Worm (Caenorhabditis elegans) whole organism, L4/young adult: ENCODE data around the gene T07F8.4.
"Not testable (repeated sequence)": the region's sequence is repeated elsewhere in the genome, so short reads cannot be mapped to it uniquely, and the experiment has no call there.

Source experiments
- W03F9.2 ChIP-seq: fragments of 150-350 bp; optimal IDR thresholded peaks from 2 replicates; lab custom pipeline; 2014; ENCODE audit warnings: missing biosample characterization, missing genetic modification characterization
- dao-5 ChIP-seq: sonication (generic microtip); optimal IDR thresholded peaks from 2 replicates; lab custom pipeline; 2016; ENCODE audit warnings: missing genotype, missing genetic modification characterization, moderate library complexity, missing compliant biosample characterization
- him-1 ChIP-seq: sonication (generic microtip); optimal IDR thresholded peaks from 2 replicates; lab custom pipeline; 2016; ENCODE audit warnings: missing genotype, missing genetic modification reagents, missing genetic modification characterization, missing compliant biosample characterization

T07F8.4 gene

ce11 chrII:7084021-7084420 is 47.8 kb downstream of the T07F8.4 start, which contains the start of the genes T02G5.14 and T02G5.15:
Gene T02G5.14 (plus strand): TSS chrII:7084321.
Gene T02G5.15 (plus strand): TSS chrII:7084321.
- TF ChIP-seq him-1; dao-5 (tag; lab: Kevin White, UChicago); W03F9.2 (tag; lab: Kevin White, UChicago): not testable (repeated sequence)
